Worm (Caenorhabditis elegans) whole organism, late embryonic: Measurements from ENCODE around the gene smoc-1.

Experiments used
- ceh-6 ChIP-seq: fragments of 200-800 bp; sonication (Bioruptor generic); optimal IDR thresholded peaks from 2 replicates; lab custom pipeline; 2018; ENCODE audit warnings: mild to moderate bottlenecking, missing genetic modification characterization, missing compliant biosample characterization
- ceh-9 ChIP-seq: sonication (generic microtip); optimal IDR thresholded peaks from 2 replicates; lab custom pipeline; 2016; ENCODE audit warnings: mild to moderate bottlenecking, missing genetic modification characterization, inconsistent platforms, missing compliant biosample characterization
- dve-1 ChIP-seq: sonication (generic microtip); optimal IDR thresholded peaks from 2 replicates; lab custom pipeline; 2017; ENCODE audit warnings: antibody characterized with exemption, mild to moderate bottlenecking, missing genetic modification characterization, missing compliant biosample characterization
- fkh-10 ChIP-seq: fragments of 150-350 bp; optimal IDR thresholded peaks from 2 replicates; lab custom pipeline; 2014; ENCODE audit warnings: missing biosample characterization, missing genetic modification reagents, missing genetic modification characterization
- gmeb-2 ChIP-seq: sonication (generic microtip); optimal IDR thresholded peaks from 2 replicates; lab custom pipeline; 2016; ENCODE audit warnings: missing genetic modification characterization, inconsistent platforms, missing compliant biosample characterization
- madf-2 ChIP-seq: sonication (generic microtip); optimal IDR thresholded peaks from 2 replicates; lab custom pipeline; 2017; ENCODE audit warnings: missing genetic modification characterization, missing compliant biosample characterization
- pax-1 ChIP-seq: fragments of 150-350 bp; optimal IDR thresholded peaks from 2 replicates; lab custom pipeline; 2014; ENCODE audit warnings: missing biosample characterization, missing genetic modification characterization
- pqm-1 ChIP-seq: sonication (generic microtip); optimal IDR thresholded peaks from 2 replicates; lab custom pipeline; 2016; ENCODE audit warnings: missing genetic modification characterization, missing compliant biosample characterization
- tbx-2 ChIP-seq: sonication (generic microtip); optimal IDR thresholded peaks from 2 replicates; lab custom pipeline; 2016; ENCODE audit warnings: missing genetic modification characterization, missing compliant biosample characterization
- unc-86 ChIP-seq: sonication (generic microtip); optimal IDR thresholded peaks from 2 replicates; lab custom pipeline; 2016; ENCODE audit warnings: missing genetic modification characterization, missing compliant biosample characterization

ce11 chrV:11799252-11799822 is 41.9 kb downstream of the smoc-1 start:
- no peak for TF ChIP-seq madf-2
- no peak for TF ChIP-seq unc-86 (tag; lab: Kevin White, UChicago)
- TF ChIP-seq ceh-9 (tag; lab: Kevin White, UChicago), result no peak
- no peak for TF ChIP-seq ceh-6 (GFP tag; lab: Kevin White, UChicago)
- TF ChIP-seq pax-1, result no peak
- TF ChIP-seq dve-1 (tag; lab: Kevin White, UChicago), result no peak
- TF ChIP-seq tbx-2 (tag; lab: Kevin White, UChicago), result no peak
- TF ChIP-seq gmeb-2 (tag; lab: Kevin White, UChicago), result no peak
- TF ChIP-seq fkh-10 (GFP tag; lab: Kevin White, UChicago), result no peak
- no peak for TF ChIP-seq pqm-1 (tag; lab: Kevin White, UChicago)
